Worm (Caenorhabditis elegans) whole organism, mixed stage, embryonic: ENCODE results near the gene unc-9.
A peak's percentile ranks its signal among the peaks of the same experiment; 100 is the strongest.

Experiments
- bed-3 ChIP-seq: fragments of 200-800 bp; sonication (Bioruptor generic); optimal IDR thresholded peaks from 3 replicates; lab custom pipeline; 2018; ENCODE audit warnings: mild to moderate bottlenecking, missing genetic modification characterization, moderate library complexity, missing compliant biosample characterization
- blmp-1 ChIP-seq: fragments of 150-350 bp; optimal IDR thresholded peaks from 2 replicates; lab custom pipeline; 2014; ENCODE audit warnings: missing biosample characterization, missing genetic modification characterization
- ceh-39 ChIP-seq: fragments of 150-350 bp; optimal IDR thresholded peaks from 2 replicates; lab custom pipeline; 2014; ENCODE audit warnings: missing biosample characterization, missing genetic modification characterization
- ceh-43 ChIP-seq: fragments of 200-800 bp; sonication (Bioruptor generic); optimal IDR thresholded peaks from 2 replicates; lab custom pipeline; 2018; ENCODE audit warnings: mild to moderate bottlenecking, missing genetic modification characterization, moderate library complexity, missing compliant biosample characterization
- ceh-83 ChIP-seq: fragments of 200-800 bp; sonication (Bioruptor generic); optimal IDR thresholded peaks from 2 replicates; lab custom pipeline; 2018; ENCODE audit warnings: mild to moderate bottlenecking, missing genetic modification characterization, missing compliant biosample characterization
- ces-1 ChIP-seq: fragments of 150-350 bp; optimal IDR thresholded peaks from 2 replicates; lab custom pipeline; 2014; ENCODE audit warnings: missing biosample characterization, missing genetic modification reagents, missing genetic modification characterization
- cnd-1 ChIP-seq: fragments of 200-800 bp; sonication (Bioruptor generic); optimal IDR thresholded peaks from 2 replicates; lab custom pipeline; 2018; ENCODE audit warnings: mild to moderate bottlenecking, missing genetic modification characterization, missing compliant biosample characterization
- drap-1 ChIP-seq: fragments of 200-800 bp; sonication (Bioruptor generic); optimal IDR thresholded peaks from 3 replicates; lab custom pipeline; 2018; ENCODE audit warnings: mild to moderate bottlenecking, missing genetic modification characterization, missing compliant biosample characterization
- elt-1 ChIP-seq: sonication (generic microtip); optimal IDR thresholded peaks from 2 replicates; lab custom pipeline; 2017; ENCODE audit warnings: missing genetic modification characterization, mild to moderate bottlenecking, missing compliant biosample characterization, antibody characterized with exemption, moderate library complexity, borderline replicate concordance; ENCODE audit not compliant: insufficient read depth
- elt-3 ChIP-seq: fragments of 150-350 bp; optimal IDR thresholded peaks from 2 replicates; lab custom pipeline; 2014; ENCODE audit warnings: missing biosample characterization, missing genetic modification characterization
- flh-1 ChIP-seq: fragments of 200-800 bp; sonication (Bioruptor generic); optimal IDR thresholded peaks from 2 replicates; lab custom pipeline; 2018; ENCODE audit warnings: mild to moderate bottlenecking, missing genetic modification characterization, moderate library complexity, missing compliant biosample characterization
- ham-2 ChIP-seq: fragments of 200-800 bp; sonication (Bioruptor generic); optimal IDR thresholded peaks from 2 replicates; lab custom pipeline; 2018; ENCODE audit warnings: mild to moderate bottlenecking, missing genetic modification characterization, missing compliant biosample characterization
- hlh-1 ChIP-seq: fragments of 150-350 bp; optimal IDR thresholded peaks from 2 replicates; lab custom pipeline; 2014; ENCODE audit warnings: missing biosample characterization, missing genetic modification reagents, missing genetic modification characterization
- lin-13 ChIP-seq: fragments of 150-350 bp; optimal IDR thresholded peaks from 2 replicates; lab custom pipeline; 2014; ENCODE audit warnings: missing biosample characterization, missing genetic modification characterization
- lin-32 ChIP-seq: fragments of 200-800 bp; sonication (Bioruptor generic); optimal IDR thresholded peaks from 2 replicates; lab custom pipeline; 2018; ENCODE audit warnings: mild to moderate bottlenecking, missing genetic modification characterization, missing compliant biosample characterization
- lsy-2 ChIP-seq: fragments of 150-350 bp; optimal IDR thresholded peaks from 2 replicates; lab custom pipeline; 2014; ENCODE audit warnings: missing biosample characterization, missing genetic modification characterization
- mep-1 ChIP-seq: fragments of 150-350 bp; optimal IDR thresholded peaks from 2 replicates; lab custom pipeline; 2017; ENCODE audit warnings: missing biosample characterization, missing genetic modification reagents, missing genetic modification characterization, inconsistent platforms
- mls-2 ChIP-seq: sonication (generic microtip); optimal IDR thresholded peaks from 2 replicates; lab custom pipeline; 2016; ENCODE audit warnings: mild to moderate bottlenecking, missing genetic modification characterization, moderate library complexity, missing compliant biosample characterization
- nhr-12 ChIP-seq: fragments of 150-350 bp; optimal IDR thresholded peaks from 2 replicates; lab custom pipeline; 2014; ENCODE audit warnings: missing biosample characterization, missing genetic modification characterization
- nhr-2 ChIP-seq: fragments of 150-350 bp; optimal IDR thresholded peaks from 2 replicates; lab custom pipeline; 2014; ENCODE audit warnings: missing biosample characterization, missing genetic modification characterization
- nhr-237 ChIP-seq: fragments of 150-350 bp; optimal IDR thresholded peaks from 2 replicates; lab custom pipeline; 2014; ENCODE audit warnings: missing biosample characterization, missing genetic modification characterization
- nhr-28 ChIP-seq: fragments of 150-350 bp; optimal IDR thresholded peaks from 2 replicates; lab custom pipeline; 2014; ENCODE audit warnings: missing biosample characterization, missing genetic modification characterization
- pha-4 ChIP-seq: fragments of 150-350 bp; optimal IDR thresholded peaks from 2 replicates; lab custom pipeline; 2018; ENCODE audit warnings: missing biosample characterization, missing genetic modification reagents, missing genetic modification characterization
- sem-2 ChIP-seq: fragments of 200-800 bp; sonication (Bioruptor generic); optimal IDR thresholded peaks from 2 replicates; lab custom pipeline; 2018; ENCODE audit warnings: mild to moderate bottlenecking, missing genetic modification characterization, missing compliant biosample characterization
- snpc-4 ChIP-seq: fragments of 150-350 bp; optimal IDR thresholded peaks from 2 replicates; lab custom pipeline; 2014; ENCODE audit warnings: missing biosample characterization, missing genetic modification characterization
- sptf-1 ChIP-seq: sonication (generic microtip); optimal IDR thresholded peaks from 2 replicates; lab custom pipeline; 2017; ENCODE audit warnings: mild to moderate bottlenecking, missing genetic modification characterization, moderate library complexity, missing compliant biosample characterization
- tbx-8 ChIP-seq: fragments of 200-800 bp; sonication (Bioruptor generic); optimal IDR thresholded peaks from 2 replicates; lab custom pipeline; 2018; ENCODE audit warnings: mild to moderate bottlenecking, missing genetic modification characterization, moderate library complexity, missing compliant biosample characterization
- unc-120 ChIP-seq: sonication (generic microtip); optimal IDR thresholded peaks from 2 replicates; lab custom pipeline; 2017; ENCODE audit warnings: missing genetic modification characterization, missing compliant biosample characterization; ENCODE audit not compliant: poor library complexity, severe bottlenecking
- unc-39 ChIP-seq: fragments of 150-350 bp; optimal IDR thresholded peaks from 2 replicates; lab custom pipeline; 2014; ENCODE audit warnings: missing biosample characterization, missing genetic modification characterization
- unc-62 ChIP-seq: fragments of 150-350 bp; optimal IDR thresholded peaks from 2 replicates; lab custom pipeline; 2014; ENCODE audit warnings: missing biosample characterization, missing genetic modification reagents, missing genetic modification characterization
- zip-8 ChIP-seq: fragments of 150-350 bp; optimal IDR thresholded peaks from 2 replicates; lab custom pipeline; 2014; ENCODE audit warnings: missing biosample characterization, missing genetic modification characterization

Gene unc-9

DNA sequence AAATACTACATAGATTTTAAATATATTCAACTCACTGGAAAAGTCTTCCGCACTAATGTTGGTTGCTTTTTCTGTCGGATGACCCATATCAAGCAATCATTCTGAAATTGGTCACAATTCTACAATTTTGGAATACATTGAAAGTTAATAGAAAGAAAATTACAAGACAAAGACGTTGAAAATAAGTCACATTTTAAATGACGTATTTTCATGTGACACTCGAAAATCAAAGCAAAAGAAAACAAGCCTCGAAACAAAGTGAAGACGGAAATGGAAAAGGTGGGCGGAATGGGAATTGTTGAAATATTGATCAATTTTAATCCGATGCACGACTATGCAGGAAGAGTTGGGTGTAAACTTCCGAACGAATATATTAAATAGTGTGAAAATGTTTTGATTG, 31.6 kb upstream of the unc-9 start, which contains the start of gene mob-2:
Gene mob-2 (minus strand): TSS at position 101 of the 400 bp plus-strand sequence.
- TF ChIP-seq ceh-83 (GFP tag; lab: Kevin White, UChicago) (no peak), lsy-2 (tag; lab: Kevin White, UChicago) (no peak), unc-120 (tag; lab: Kevin White, UChicago) (no peak), mep-1 (tag; lab: Kevin White, UChicago) (no peak), snpc-4 (tag; lab: Kevin White, UChicago) (no peak), lin-32 (no peak), cnd-1 (tag; lab: Kevin White, UChicago) (no peak), nhr-237 (no peak), nhr-12 (tag; lab: Kevin White, UChicago) (no peak), ham-2 (no peak), mls-2 (tag; lab: Kevin White, UChicago) (no peak), nhr-2 (no peak), elt-3 (tag; lab: Kevin White, UChicago) (no peak), ces-1 (GFP tag; lab: Kevin White, UChicago) (no peak), pha-4 (tag; lab: Kevin White, UChicago) (no peak), lin-13 (tag; lab: Kevin White, UChicago) (no peak)
- TF ChIP-seq, all 35 proteins: peak for 0

DNA sequence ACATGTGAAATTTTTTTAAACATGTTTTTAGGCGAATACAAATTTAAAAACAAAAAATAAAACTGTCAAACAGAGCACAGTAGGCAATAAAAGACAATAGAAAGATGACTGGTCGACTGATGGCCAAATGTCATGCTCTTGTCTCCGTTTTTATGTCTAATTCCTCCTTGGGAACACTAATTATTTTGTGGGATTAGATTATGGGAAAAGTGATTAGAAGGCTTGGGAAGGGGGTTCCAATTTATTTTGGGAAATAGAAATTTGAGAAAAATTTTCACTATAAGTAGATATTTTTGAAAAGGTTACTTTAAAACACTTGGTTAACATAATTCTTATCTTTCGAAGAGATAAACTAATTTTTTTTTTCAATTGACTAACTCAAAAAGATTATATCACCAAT, 30.8 kb upstream of the unc-9 start:
- TF ChIP-seq bed-3 (GFP tag; lab: Kevin White, UChicago) (no peak), ces-1 (GFP tag; lab: Kevin White, UChicago) (peak; percentile 93)

DNA sequence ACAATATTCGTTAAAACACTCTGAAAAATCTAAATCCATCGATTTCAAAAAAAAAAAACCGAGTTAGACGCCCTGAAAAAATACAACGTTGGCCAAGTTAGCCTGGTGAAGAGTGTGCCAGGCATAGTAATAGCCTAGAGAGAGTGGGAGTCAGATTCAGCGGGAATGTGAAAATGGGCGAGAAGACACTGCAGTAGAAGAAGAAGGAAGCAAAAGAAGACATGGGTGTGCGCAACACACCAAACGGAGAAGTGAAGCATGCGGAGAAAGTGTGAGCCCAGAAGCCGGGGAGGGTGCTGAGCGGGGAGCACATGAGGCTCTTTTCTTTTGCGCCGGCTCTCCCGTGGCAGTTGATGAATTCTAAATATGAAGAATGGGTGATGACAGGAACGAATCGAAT, 30.4 kb upstream of the unc-9 start:
- TF ChIP-seq unc-39 = no peak
- no peak for TF ChIP-seq tbx-8 (GFP tag; lab: Kevin White, UChicago)
- no peak for TF ChIP-seq unc-120 (tag; lab: Kevin White, UChicago)
- no peak for TF ChIP-seq mep-1 (tag; lab: Kevin White, UChicago)
- TF ChIP-seq sptf-1 (tag; lab: Kevin White, UChicago) = no peak
- TF ChIP-seq lin-32 = no peak
- no peak for TF ChIP-seq snpc-4 (tag; lab: Kevin White, UChicago)
- TF ChIP-seq hlh-1 (tag; lab: Kevin White, UChicago) = no peak
- no peak for TF ChIP-seq sem-2 (GFP tag; lab: Kevin White, UChicago)
- TF ChIP-seq ceh-39 = no peak
- no peak for TF ChIP-seq zip-8
- TF ChIP-seq ces-1 (GFP tag; lab: Kevin White, UChicago) = no peak
- TF ChIP-seq elt-1 = no peak
- no peak for TF ChIP-seq flh-1 (GFP tag; lab: Kevin White, UChicago)

DNA sequence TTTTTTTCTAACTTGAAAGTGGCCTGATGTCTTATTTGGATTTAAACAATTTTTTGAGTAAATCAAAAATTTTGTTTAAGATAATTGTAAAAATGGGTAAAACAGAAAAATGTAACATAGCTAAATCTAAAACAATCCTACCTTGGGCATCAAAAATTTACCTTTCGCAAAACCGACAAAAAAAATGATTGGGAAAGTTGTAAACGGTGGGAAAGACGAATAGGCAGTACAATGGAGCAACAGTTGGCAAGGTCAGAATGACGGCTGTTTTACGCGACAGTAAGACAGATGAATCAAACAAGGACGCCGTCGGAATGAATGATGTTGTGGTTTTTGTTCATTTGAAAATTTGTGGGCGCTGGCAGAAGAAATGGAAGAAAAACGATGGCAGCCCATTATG, 27.1 kb upstream of the unc-9 start:
- TF ChIP-seq ceh-39 = no peak
- TF ChIP-seq mls-2 (tag; lab: Kevin White, UChicago) = no peak
- no peak for TF ChIP-seq unc-120 (tag; lab: Kevin White, UChicago)
- TF ChIP-seq hlh-1 (tag; lab: Kevin White, UChicago) = peak; percentile 58

DNA sequence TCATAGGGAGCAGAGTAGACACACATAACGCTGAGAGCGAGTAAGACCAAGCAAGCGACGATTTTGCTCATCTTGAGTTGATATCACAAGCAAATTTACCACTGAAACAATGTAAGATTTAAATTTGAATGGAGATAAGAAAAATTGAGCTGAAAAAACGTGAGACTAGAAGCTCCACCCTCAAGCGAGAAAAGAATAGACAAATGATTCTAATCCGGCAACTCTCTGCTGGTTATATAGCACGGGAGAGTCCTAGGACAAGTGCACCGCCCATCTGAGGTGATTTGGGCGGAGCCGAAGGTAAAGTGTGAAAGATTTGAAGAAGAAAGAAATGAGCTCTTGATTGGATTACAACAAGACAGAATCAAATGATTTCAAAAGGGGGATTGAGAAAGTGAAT, 23.2 kb upstream of the unc-9 start, which contains the start of gene nlp-3:
Gene nlp-3 (minus strand): TSS at position 101 of the 400 bp plus-strand sequence.
- TF ChIP-seq pha-4 (tag; lab: Kevin White, UChicago) (no peak), ceh-39 (no peak), snpc-4 (tag; lab: Kevin White, UChicago) (no peak), lin-32 (no peak), blmp-1 (tag; lab: Kevin White, UChicago) (no peak), ces-1 (GFP tag; lab: Kevin White, UChicago) (no peak), nhr-28 (tag; lab: Kevin White, UChicago) (no peak), hlh-1 (tag; lab: Kevin White, UChicago) (no peak), lin-13 (tag; lab: Kevin White, UChicago) (no peak), tbx-8 (GFP tag; lab: Kevin White, UChicago) (no peak), mls-2 (tag; lab: Kevin White, UChicago) (no peak), sem-2 (GFP tag; lab: Kevin White, UChicago) (no peak), unc-62 (GFP tag; lab: Kevin White, UChicago) (no peak), drap-1 (GFP tag; lab: Kevin White, UChicago) (no peak), flh-1 (GFP tag; lab: Kevin White, UChicago) (no peak), ceh-43 (GFP tag; lab: Kevin White, UChicago) (no peak), unc-39 (no peak), cnd-1 (tag; lab: Kevin White, UChicago) (no peak), nhr-2 (no peak), sptf-1 (tag; lab: Kevin White, UChicago) (no peak)
- TF ChIP-seq, all 35 proteins: peak for 0
